Fruit fly (Drosophila melanogaster) Kc167 (cell line): Measurements from ENCODE around the gene CG16736.

Experiments
- Sin3A ChIP-seq: fragments of >200 bp; optimal IDR thresholded peaks from 2 replicates; lab custom pipeline; 2018; ENCODE audit warnings: missing external identifiers
- insv ChIP-seq: fragments of >200 bp; optimal IDR thresholded peaks from 3 replicates; lab custom pipeline; 2018; ENCODE audit warnings: missing external identifiers

- TF ChIP-seq Sin3A (lab: Kevin White, UChicago) (no peak), insv (no peak)
Measured at dm6 chr3R:9245576-9246200, 11.8 kb downstream of the CG16736 start, which contains the start of gene Vps15.
